Worm (Caenorhabditis elegans) whole organism, L3 larva: ENCODE measurements around the gene ncr-2.

Experiments
- R02D3.7 ChIP-seq: fragments of 150-350 bp; optimal IDR thresholded peaks from 2 replicates; lab custom pipeline; 2014; ENCODE audit warnings: missing biosample characterization, missing genetic modification characterization
- ZK546.5 ChIP-seq: sonication (generic microtip); optimal IDR thresholded peaks from 2 replicates; lab custom pipeline; 2017; ENCODE audit warnings: missing biosample characterization, missing genetic modification characterization
- aly-2 ChIP-seq: fragments of 150-350 bp; optimal IDR thresholded peaks from 2 replicates; lab custom pipeline; 2014; ENCODE audit warnings: missing biosample characterization, missing genetic modification characterization
- ama-1 ChIP-seq: fragments of 150-350 bp; optimal IDR thresholded peaks from 2 replicates; lab custom pipeline; 2018
- ceh-16 ChIP-seq: sonication (generic microtip); optimal IDR thresholded peaks from 2 replicates; lab custom pipeline; 2017; ENCODE audit warnings: missing biosample characterization, missing genetic modification characterization
- ceh-28 ChIP-seq: fragments of 150-350 bp; optimal IDR thresholded peaks from 2 replicates; lab custom pipeline; 2014; ENCODE audit warnings: missing biosample characterization, missing genetic modification reagents, missing genetic modification characterization
- ceh-82 ChIP-seq: fragments of 150-350 bp; optimal IDR thresholded peaks from 2 replicates; lab custom pipeline; 2014; ENCODE audit warnings: missing biosample characterization, missing genetic modification characterization
- ceh-9 ChIP-seq: sonication (generic microtip); optimal IDR thresholded peaks from 2 replicates; lab custom pipeline; 2018; ENCODE audit warnings: missing biosample characterization, missing genetic modification characterization
- egl-27 ChIP-seq: sonication (generic microtip); optimal IDR thresholded peaks from 4 replicates; lab custom pipeline; 2017; ENCODE audit warnings: missing biosample characterization, missing genetic modification reagents, missing genetic modification characterization
- egl-5 ChIP-seq: fragments of 150-350 bp; optimal IDR thresholded peaks from 2 replicates; lab custom pipeline; 2017; ENCODE audit warnings: missing biosample characterization, missing genetic modification reagents, missing genetic modification characterization, inconsistent platforms
- elt-1 ChIP-seq: fragments of 150-350 bp; optimal IDR thresholded peaks from 2 replicates; lab custom pipeline; 2014; ENCODE audit warnings: missing biosample characterization, missing genetic modification characterization
- elt-2 ChIP-seq: sonication (generic microtip); optimal IDR thresholded peaks from 2 replicates; lab custom pipeline; 2016; ENCODE audit warnings: missing genetic modification reagents, mild to moderate bottlenecking, missing genetic modification characterization, missing compliant biosample characterization
- elt-3 ChIP-seq, 3 experiments: fragments of 150-350 bp in 1 of 3; sonication (generic microtip) in 2 of 3; optimal IDR thresholded peaks; 2 replicates in 2 of 3; 4 replicates in 1 of 3; lab custom pipeline; 2014 to 2017; ENCODE audit warnings: missing biosample characterization in 3 of 3, missing genetic modification characterization in 3 of 3
- fkh-10 ChIP-seq: sonication (generic microtip); optimal IDR thresholded peaks from 2 replicates; lab custom pipeline; 2017; ENCODE audit warnings: missing biosample characterization, missing genetic modification reagents, missing genetic modification characterization
- fkh-2 ChIP-seq: fragments of 150-350 bp; optimal IDR thresholded peaks from 2 replicates; lab custom pipeline; 2014; ENCODE audit warnings: missing biosample characterization, missing genetic modification reagents, missing genetic modification characterization
- hmg-11 ChIP-seq: sonication (generic microtip); optimal IDR thresholded peaks from 2 replicates; lab custom pipeline; 2016; ENCODE audit warnings: missing genetic modification characterization, missing compliant biosample characterization
- jun-1 ChIP-seq: fragments of 150-350 bp; optimal IDR thresholded peaks from 2 replicates; lab custom pipeline; 2014; ENCODE audit warnings: missing biosample characterization, missing genetic modification reagents, missing genetic modification characterization
- lin-15B ChIP-seq: fragments of 150-350 bp; optimal IDR thresholded peaks from 2 replicates; lab custom pipeline; 2014; ENCODE audit warnings: missing biosample characterization, missing genetic modification characterization
- lin-39 ChIP-seq: fragments of 150-350 bp; optimal IDR thresholded peaks from 2 replicates; lab custom pipeline; 2018; ENCODE audit warnings: missing biosample characterization, missing genetic modification reagents, missing genetic modification characterization
- lsy-12 ChIP-seq: sonication (generic microtip); optimal IDR thresholded peaks from 2 replicates; lab custom pipeline; 2016; ENCODE audit warnings: mild to moderate bottlenecking, missing genetic modification characterization, missing compliant biosample characterization
- nfya-1 ChIP-seq: sonication (generic microtip); optimal IDR thresholded peaks from 2 replicates; lab custom pipeline; 2017; ENCODE audit warnings: missing genetic modification characterization, mild to moderate bottlenecking, missing compliant biosample characterization, antibody characterized with exemption, moderate library complexity; ENCODE audit not compliant: insufficient read depth
- nhr-11 ChIP-seq: fragments of 150-350 bp; optimal IDR thresholded peaks from 2 replicates; lab custom pipeline; 2014; ENCODE audit warnings: missing biosample characterization, missing genetic modification characterization
- nhr-12 ChIP-seq: fragments of 150-350 bp; optimal IDR thresholded peaks from 2 replicates; lab custom pipeline; 2014; ENCODE audit warnings: missing biosample characterization, missing genetic modification characterization
- nhr-23 ChIP-seq: fragments of 150-350 bp; optimal IDR thresholded peaks from 2 replicates; lab custom pipeline; 2014; ENCODE audit warnings: missing biosample characterization, missing genetic modification reagents, missing genetic modification characterization
- nhr-237 ChIP-seq: fragments of 150-350 bp; optimal IDR thresholded peaks from 2 replicates; lab custom pipeline; 2014; ENCODE audit warnings: missing biosample characterization, missing genetic modification characterization
- nhr-25 ChIP-seq: sonication (generic microtip); optimal IDR thresholded peaks from 2 replicates; lab custom pipeline; 2017; ENCODE audit warnings: missing biosample characterization, missing genetic modification characterization
- nhr-28 ChIP-seq: fragments of 150-350 bp; optimal IDR thresholded peaks from 2 replicates; lab custom pipeline; 2014; ENCODE audit warnings: missing biosample characterization, missing genetic modification characterization
- pha-4 ChIP-seq: fragments of 150-350 bp; optimal IDR thresholded peaks from 2 replicates; lab custom pipeline; 2014; ENCODE audit warnings: missing biosample characterization, missing genetic modification reagents, missing genetic modification characterization
- sea-2 ChIP-seq: fragments of 150-350 bp; sonication (generic microtip); optimal IDR thresholded peaks from 4 replicates; lab custom pipeline; 2014; ENCODE audit warnings: missing biosample characterization, missing genetic modification reagents, missing genetic modification characterization
- snpc-4 ChIP-seq: fragments of 150-350 bp; optimal IDR thresholded peaks from 2 replicates; lab custom pipeline; 2014; ENCODE audit warnings: missing biosample characterization, missing genetic modification characterization
- unc-62 ChIP-seq: fragments of 150-350 bp; sonication (generic microtip); optimal IDR thresholded peaks from 4 replicates; lab custom pipeline; 2014; ENCODE audit warnings: missing biosample characterization, missing genetic modification reagents, missing genetic modification characterization
- ztf-11 ChIP-seq: fragments of 150-350 bp; optimal IDR thresholded peaks from 2 replicates; lab custom pipeline; 2014; ENCODE audit warnings: missing biosample characterization, missing genetic modification characterization
- ztf-4 ChIP-seq: fragments of 150-350 bp; optimal IDR thresholded peaks from 2 replicates; lab custom pipeline; 2014; ENCODE audit warnings: missing biosample characterization, missing genetic modification characterization

The ncr-2 gene

DNA sequence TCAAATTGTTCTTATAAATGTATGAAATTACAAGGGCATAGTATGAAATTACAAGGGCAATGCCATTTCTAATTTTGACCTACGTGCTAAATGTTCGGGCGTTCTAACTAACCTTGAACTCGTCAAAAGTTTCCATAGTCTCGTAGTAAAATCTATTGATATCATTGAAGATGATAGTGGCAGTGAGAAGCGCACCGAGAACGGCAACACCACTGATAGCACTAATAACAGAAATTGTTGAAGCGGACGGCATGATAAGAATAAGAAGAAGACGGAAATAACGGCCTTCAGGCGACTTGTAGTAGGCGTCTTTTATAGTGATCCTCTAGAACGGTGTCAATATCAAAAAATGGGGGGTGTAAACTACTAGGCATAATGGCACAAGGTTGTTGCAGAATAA lies 5.2 kb downstream of the ncr-2 start, which contains the start of gene col-91:
TSS of gene col-91 (minus strand) at position 288 of the 400 bp plus-strand sequence.
- TF ChIP-seq ceh-82 (tag; lab: Kevin White, UChicago): no peak
- TF ChIP-seq unc-62 (GFP tag; lab: Kevin White, UChicago): no peak
- TF ChIP-seq ceh-16 (tag; lab: Kevin White, UChicago): no peak
- peak; percentile 78 for TF ChIP-seq nhr-25 (tag; lab: Kevin White, UChicago)
- no peak for TF ChIP-seq nhr-23 (tag; lab: Kevin White, UChicago)
- TF ChIP-seq lsy-12: no peak
- TF ChIP-seq ZK546.5 (tag; lab: Kevin White, UChicago): no peak
- TF ChIP-seq elt-3 (tag; optimal IDR thresholded peaks at IDR 0.05; lab: Kevin White, UChicago): peak in 1 of 3 experiments; percentile 90
- TF ChIP-seq lin-15B (tag; lab: Kevin White, UChicago): no peak
- TF ChIP-seq ceh-9: no peak

DNA sequence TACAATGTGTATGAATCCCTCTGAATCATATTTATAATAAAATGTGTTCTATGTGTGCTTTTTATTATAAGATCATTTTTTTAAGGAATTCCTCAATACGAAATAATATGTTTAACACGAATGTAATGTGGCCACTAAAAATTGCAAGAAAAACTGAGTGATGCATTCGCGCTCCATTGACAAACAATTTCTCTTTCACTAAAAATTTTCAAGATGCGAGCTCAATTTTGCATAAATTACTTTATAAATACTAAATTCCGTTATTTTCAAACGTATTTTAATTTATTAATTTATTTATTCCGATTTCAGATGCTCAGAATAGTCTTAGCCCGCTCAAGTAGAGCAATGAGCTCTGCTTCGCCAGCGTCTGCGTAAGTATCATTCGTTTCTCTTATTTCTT lies 7.6 kb downstream of the ncr-2 start, which contains the start of gene mrps-9:
TSS of gene mrps-9 (plus strand) at position 310 of the 400 bp plus-strand sequence.
- TF ChIP-seq ztf-4 (no peak), nhr-237 (tag; lab: Kevin White, UChicago) (no peak), elt-1 (tag; lab: Kevin White, UChicago) (no peak), nfya-1 (tag; lab: Kevin White, UChicago) (peak; percentile 3), ceh-9 (no peak), lin-15B (tag; lab: Kevin White, UChicago) (peak; percentile 51)

- no peak for TF ChIP-seq elt-3 (tag; optimal IDR thresholded peaks at IDR 0.05; lab: Kevin White, UChicago)
- peak; percentile 71 for TF ChIP-seq lin-15B (tag; lab: Kevin White, UChicago)
- no peak for TF ChIP-seq ztf-11 (tag; lab: Kevin White, UChicago)
- TF ChIP-seq R02D3.7: no peak
- peak; percentile 61 for TF ChIP-seq pha-4 (tag; lab: Kevin White, UChicago)
- peak; percentile 42 for TF ChIP-seq nhr-23 (tag; lab: Kevin White, UChicago)
- peak; percentile 26 for TF ChIP-seq snpc-4 (tag; lab: Kevin White, UChicago)
- no peak for TF ChIP-seq nhr-28 (tag; lab: Kevin White, UChicago)
- no peak for TF ChIP-seq ZK546.5 (tag; lab: Kevin White, UChicago)
- peak; percentile 51 for TF ChIP-seq nfya-1 (tag; lab: Kevin White, UChicago)
- peak; percentile 9 for TF ChIP-seq nhr-25 (tag; lab: Kevin White, UChicago)
- no peak for TF ChIP-seq lin-39
- TF ChIP-seq aly-2 (tag; lab: Kevin White, UChicago): no peak
- no peak for TF ChIP-seq sea-2
- TF ChIP-seq unc-62 (GFP tag; lab: Kevin White, UChicago): no peak
- TF ChIP-seq nhr-12 (tag; lab: Kevin White, UChicago): no peak
- TF ChIP-seq fkh-10 (GFP tag; lab: Kevin White, UChicago): no peak
- TF ChIP-seq jun-1: no peak
- TF ChIP-seq ceh-9: no peak
Measured at ce11 chrIII:8268296-8268695, 10.2 kb downstream of the ncr-2 start, which contains the start of the genes F09G8.7 and crn-7. F09G8.7 (minus strand) TSS chrIII:8268355. crn-7 (plus strand) TSS chrIII:8268531.

DNA sequence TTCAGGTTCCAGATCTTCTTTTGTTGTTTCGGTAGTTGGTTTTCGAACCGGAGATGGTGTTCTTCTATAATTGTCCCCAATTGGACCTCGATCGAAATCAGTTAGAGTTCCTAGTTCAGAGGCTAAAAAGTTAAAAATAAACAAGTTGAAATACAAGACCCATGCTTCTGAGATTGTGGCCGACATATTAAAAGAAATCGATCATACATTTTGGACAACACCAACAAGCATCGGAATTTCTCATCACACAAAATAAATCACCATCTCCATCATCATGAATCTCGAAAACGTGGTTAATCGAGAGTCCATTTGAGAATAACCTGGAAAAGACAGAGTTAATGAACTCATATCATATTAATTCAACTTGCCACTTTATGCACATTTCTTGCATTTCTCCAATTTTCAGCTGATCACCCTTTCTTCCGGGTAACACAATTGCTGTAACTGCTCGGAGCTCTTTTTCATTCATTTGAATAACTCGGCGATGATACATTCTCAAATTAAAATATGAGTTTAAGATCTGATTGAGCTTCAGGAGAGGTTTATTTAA lies 13.6 kb downstream of the ncr-2 start, which contains the start of the genes mps-4 and F09G8.10:
TSS of gene mps-4 (minus strand) at position 101 of the 550 bp plus-strand sequence.
TSS of gene F09G8.10 (minus strand) at position 500 of the 550 bp plus-strand sequence.
- no peak for TF ChIP-seq nfya-1 (tag; lab: Kevin White, UChicago)
- TF ChIP-seq egl-5 (tag; lab: Kevin White, UChicago): no peak
- TF ChIP-seq egl-27 (tag; lab: Kevin White, UChicago): no peak
- TF ChIP-seq elt-1 (tag; lab: Kevin White, UChicago): no peak
- no peak for TF ChIP-seq fkh-2 (tag; lab: Kevin White, UChicago)
- TF ChIP-seq nhr-11: no peak
- TF ChIP-seq nhr-28 (tag; lab: Kevin White, UChicago): no peak
- TF ChIP-seq hmg-11: no peak
- no peak for TF ChIP-seq ama-1 (lab: Kevin White, UChicago)
- TF ChIP-seq ceh-16 (tag; lab: Kevin White, UChicago): no peak
- TF ChIP-seq ceh-28: no peak
- no peak for TF ChIP-seq nhr-237 (tag; lab: Kevin White, UChicago)
- TF ChIP-seq lin-39: no peak
- TF ChIP-seq nhr-12 (tag; lab: Kevin White, UChicago): no peak
- TF ChIP-seq ceh-82 (tag; lab: Kevin White, UChicago): no peak
- TF ChIP-seq sea-2: no peak

ce11 chrIII:8275871-8276270 lies 17.7 kb downstream of the ncr-2 start, which contains the start of gene clec-160:
clec-160 (minus strand) TSS chrIII:8275971.
- TF ChIP-seq egl-27 (tag; lab: Kevin White, UChicago) (no peak), elt-2 (tag; lab: Kevin White, UChicago) (peak; percentile 6)
